In genomic region chr3L:6747127-6747526, dm6 we compare ENCODE assay signal across 1 fruit fly cellular context.
TF ChIP-seq lines count a peak whose summit lies in the region.

No protein-coding gene starts in this region.

TF ChIP-seq in whole organism, embryonic, 481 proteins besides CTCF, POLR2A, EP300 and RAD21 (continued from another document and continues in another):
- TF ChIP-seq Dad (GFP tag; optimal IDR thresholded peaks at IDR 0.05; lab: Kevin White, UChicago) (peak; percentile 47), usp (GFP tag; optimal IDR thresholded peaks at IDR 0.05; lab: Kevin White, UChicago) (no peak), CoRest (tag; optimal IDR thresholded peaks at IDR 0.05; lab: Kevin White, UChicago) (peak; percentile 56), stwl (tag; optimal IDR thresholded peaks at IDR 0.05; lab: Kevin White, UChicago) (peak; percentile 80), esg (GFP tag; conservative IDR thresholded peaks at IDR 0.05; lab: Robert Waterston, UW) (no peak), fd3F (GFP tag; optimal IDR thresholded peaks at IDR 0.05; lab: Kevin White, UChicago) (peak; percentile 16), CG34224 (GFP tag; IDR thresholded peaks at IDR 0.05; lab: Robert Waterston, UW; ENCODE audit: partially characterized antibody) (peak; percentile 49; the same call in 2 of the 3 replicates), hth (optimal IDR thresholded peaks at IDR 0.05; lab: Kevin White, UChicago) (no peak), CG5953 (GFP tag; IDR thresholded peaks at IDR 0.05; lab: Robert Waterston, UW) (peak; percentile 40; the same call in 1 of the 2 replicates), Xrp1 (GFP tag; IDR thresholded peaks at IDR 0.05; lab: Robert Waterston, UW) (peak; percentile 59; the same call in 1 of the 2 replicates), pnt (GFP tag; optimal IDR thresholded peaks at IDR 0.05; lab: Kevin White, UChicago) (no peak), Dp (GFP tag; optimal IDR thresholded peaks at IDR 0.05; lab: Kevin White, UChicago) (peak; percentile 7), chif (GFP tag; optimal IDR thresholded peaks at IDR 0.05; lab: Kevin White, UChicago) (peak in 1 of 2 experiments; percentile 40), CG9609 (GFP tag; optimal IDR thresholded peaks at IDR 0.05; lab: Kevin White, UChicago) (peak; percentile 34), crol (GFP tag; IDR thresholded peaks at IDR 0.05; lab: Robert Waterston, UW) (no peak; the same call in 1 of the 2 replicates), stc (GFP tag; IDR thresholded peaks at IDR 0.05; lab: Robert Waterston, UW) (no peak), Oli (tag; optimal IDR thresholded peaks at IDR 0.05; lab: Kevin White, UChicago) (no peak), insv (GFP tag; optimal IDR thresholded peaks at IDR 0.05; lab: Kevin White, UChicago) (peak in 1 of 2 experiments; percentile 9), da (GFP tag; optimal IDR thresholded peaks at IDR 0.05; lab: Kevin White, UChicago) (no peak), trh (GFP tag; optimal IDR thresholded peaks at IDR 0.05; lab: Kevin White, UChicago) (no peak), CG5245 (GFP tag; optimal IDR thresholded peaks at IDR 0.05; lab: Kevin White, UChicago) (peak; percentile 9), E2f1 (GFP tag; IDR thresholded peaks at IDR 0.05; lab: Robert Waterston, UW) (peak; percentile 54), CG9876 (GFP tag; optimal IDR thresholded peaks at IDR 0.05; lab: Kevin White, UChicago) (no peak), rib (GFP tag; IDR thresholded peaks at IDR 0.05; lab: Robert Waterston, UW) (peak; percentile 75), CG3726 (GFP tag; IDR thresholded peaks at IDR 0.05; lab: Robert Waterston, UW) (no peak), ac (GFP tag; optimal IDR thresholded peaks at IDR 0.05; lab: Kevin White, UChicago) (no peak), chn (GFP tag; optimal IDR thresholded peaks at IDR 0.05; lab: Kevin White, UChicago) (peak; percentile 48), CHES-1-like (GFP tag; optimal IDR thresholded peaks at IDR 0.05; lab: Kevin White, UChicago) (peak; percentile 72), fd64A (GFP tag; optimal IDR thresholded peaks at IDR 0.05; lab: Kevin White, UChicago) (no peak), jing (GFP tag; optimal IDR thresholded peaks at IDR 0.05; lab: Kevin White, UChicago) (no peak), Jarid2 (GFP tag; optimal IDR thresholded peaks at IDR 0.05; lab: Kevin White, UChicago) (no peak), CG12155 (GFP tag; optimal IDR thresholded peaks at IDR 0.05; lab: Kevin White, UChicago) (peak; percentile 14), CkIIα-i1 (GFP tag; IDR thresholded peaks at IDR 0.05; lab: Robert Waterston, UW) (no peak), CG12744 (GFP tag; optimal IDR thresholded peaks at IDR 0.05; lab: Kevin White, UChicago) (no peak), CG10267 (tag; optimal IDR thresholded peaks at IDR 0.05; lab: Kevin White, UChicago) (peak; percentile 49), twi (tag; optimal IDR thresholded peaks at IDR 0.05; lab: Kevin White, UChicago) (peak; percentile 6), PHDP (tag; optimal IDR thresholded peaks at IDR 0.05; lab: Kevin White, UChicago) (peak; percentile 40), prd (optimal IDR thresholded peaks at IDR 0.05; lab: Kevin White, UChicago) (no peak), prd (GFP tag; IDR thresholded peaks at IDR 0.05; lab: Robert Waterston, UW) (peak; percentile 69; the same call in 2 of the 3 replicates), CG7963 (GFP tag; IDR thresholded peaks at IDR 0.05; lab: Robert Waterston, UW; ENCODE audit: partially characterized antibody) (no peak), Sox100B (GFP tag; optimal IDR thresholded peaks at IDR 0.05; lab: Kevin White, UChicago) (peak; percentile 3), mam (GFP tag; optimal IDR thresholded peaks at IDR 0.05; lab: Kevin White, UChicago) (peak; percentile 64), NFAT (GFP tag; IDR thresholded peaks at IDR 0.05; lab: Robert Waterston, UW) (peak; percentile 78), HLH54F (GFP tag; optimal IDR thresholded peaks at IDR 0.05; lab: Kevin White, UChicago) (peak; percentile 67), CG4404 (GFP tag; IDR thresholded peaks at IDR 0.05; lab: Robert Waterston, UW) (0 out of 2 replicates have a peak, but pooled peaks have one; percentile 22), Sin3A (optimal IDR thresholded peaks at IDR 0.05; lab: Kevin White, UChicago) (no peak), Fer1 (GFP tag; optimal IDR thresholded peaks at IDR 0.05; lab: Kevin White, UChicago) (peak; percentile 30), Rfx (GFP tag; IDR thresholded peaks at IDR 0.05; lab: Robert Waterston, UW) (peak; percentile 85), CG32532 (GFP tag; IDR thresholded peaks at IDR 0.05; lab: Robert Waterston, UW) (peak; percentile 78), NC2α (GFP tag; optimal IDR thresholded peaks at IDR 0.05; lab: Kevin White, UChicago) (peak; percentile 39), HLH4C (GFP tag; IDR thresholded peaks at IDR 0.05; lab: Robert Waterston, UW; ENCODE audit: partially characterized antibody) (no peak), D (optimal IDR thresholded peaks at IDR 0.05; lab: Kevin White, UChicago) (no peak), D (GFP tag; optimal IDR thresholded peaks at IDR 0.05; lab: Kevin White, UChicago) (no peak), CG17568 (GFP tag; optimal IDR thresholded peaks at IDR 0.05; lab: Kevin White, UChicago) (no peak), her (GFP tag; optimal IDR thresholded peaks at IDR 0.05; lab: Kevin White, UChicago) (peak; percentile 13), mld (GFP tag; IDR thresholded peaks at IDR 0.05; lab: Robert Waterston, UW; ENCODE audit: partially characterized antibody) (no peak), CG9215 (GFP tag; IDR thresholded peaks at IDR 0.05; lab: Robert Waterston, UW) (peak; percentile 100), hbn (GFP tag; IDR thresholded peaks at IDR 0.05; lab: Robert Waterston, UW; ENCODE audit: partially characterized antibody) (0 out of 2 replicates have a peak, but pooled peaks have one; percentile 19), kay (GFP tag; optimal IDR thresholded peaks at IDR 0.05; lab: Kevin White, UChicago) (no peak), CG17361 (GFP tag; IDR thresholded peaks at IDR 0.05; lab: Robert Waterston, UW) (0 out of 3 replicates have a peak, but pooled peaks have one; percentile 48), tgo (GFP tag; IDR thresholded peaks at IDR 0.05; lab: Robert Waterston, UW) (peak; percentile 20; the same call in 1 of the 3 replicates), lola (GFP tag; optimal IDR thresholded peaks at IDR 0.05; lab: Kevin White, UChicago) (peak in 1 of 3 experiments; percentile 23), Ptx1 (GFP tag; IDR thresholded peaks at IDR 0.05; lab: Robert Waterston, UW) (peak; percentile 63), CG6175 (GFP tag; IDR thresholded peaks at IDR 0.05; lab: Robert Waterston, UW) (peak; percentile 16; the same call in 1 of the 3 replicates), CG7987 (GFP tag; optimal IDR thresholded peaks at IDR 0.05; lab: Kevin White, UChicago) (peak; percentile 28), CrebB (tag; optimal IDR thresholded peaks at IDR 0.05; lab: Kevin White, UChicago) (no peak), jumu (GFP tag; optimal IDR thresholded peaks at IDR 0.05; lab: Kevin White, UChicago) (peak; percentile 40), zfh2 (GFP tag; optimal IDR thresholded peaks at IDR 0.05; lab: Kevin White, UChicago) (peak; percentile 58), zf30C (GFP tag; optimal IDR thresholded peaks at IDR 0.05; lab: Kevin White, UChicago) (no peak), tll (GFP tag; optimal IDR thresholded peaks at IDR 0.05; lab: Kevin White, UChicago) (no peak), Bgb (GFP tag; IDR thresholded peaks at IDR 0.05; lab: Robert Waterston, UW; ENCODE audit: partially characterized antibody) (peak; percentile 58; the same call in 1 of the 2 replicates), lmd (GFP tag; IDR thresholded peaks at IDR 0.05; lab: Robert Waterston, UW) (peak; percentile 49), sens-2 (GFP tag; IDR thresholded peaks at IDR 0.05; lab: Robert Waterston, UW) (0 out of 2 replicates have a peak, but pooled peaks have one; percentile 30), psq (GFP tag; optimal IDR thresholded peaks at IDR 0.05; lab: Kevin White, UChicago) (peak; percentile 85), CG8944 (GFP tag; optimal IDR thresholded peaks at IDR 0.05; lab: Kevin White, UChicago) (peak; percentile 48), CG7786 (GFP tag; optimal IDR thresholded peaks at IDR 0.05; lab: Kevin White, UChicago) (peak; percentile 17), CG10979 (tag; optimal IDR thresholded peaks at IDR 0.05; lab: Kevin White, UChicago) (peak; percentile 24), CG12769 (tag; optimal IDR thresholded peaks at IDR 0.05; lab: Kevin White, UChicago) (no peak), ems (GFP tag; optimal IDR thresholded peaks at IDR 0.05; lab: Kevin White, UChicago) (peak; percentile 27), Side (GFP tag; optimal IDR thresholded peaks at IDR 0.05; lab: Kevin White, UChicago) (peak; percentile 41), fu2 (GFP tag; optimal IDR thresholded peaks at IDR 0.05; lab: Kevin White, UChicago) (peak; percentile 42), CG4617 (GFP tag; optimal IDR thresholded peaks at IDR 0.05; lab: Kevin White, UChicago; ENCODE audit: borderline replicate concordance) (peak; percentile 49), lov (optimal IDR thresholded peaks at IDR 0.05; lab: Kevin White, UChicago) (no peak), lov (GFP tag; IDR thresholded peaks at IDR 0.05; lab: Robert Waterston, UW) (0 out of 3 replicates have a peak, but pooled peaks have one; percentile 58), CG13296 (GFP tag; optimal IDR thresholded peaks at IDR 0.05; lab: Kevin White, UChicago) (peak; percentile 33), bsh (GFP tag; optimal IDR thresholded peaks at IDR 0.05; lab: Kevin White, UChicago) (peak in 1 of 2 experiments; percentile 47), Dip2 (GFP tag; IDR thresholded peaks at IDR 0.05; lab: Robert Waterston, UW) (no peak), zfh1 (GFP tag; IDR thresholded peaks at IDR 0.05; lab: Robert Waterston, UW) (peak; percentile 64; the same call in 2 of the 3 replicates), CG1603 (tag; optimal IDR thresholded peaks at IDR 0.05; lab: Kevin White, UChicago) (peak; percentile 68), ci (GFP tag; IDR thresholded peaks at IDR 0.05; lab: Robert Waterston, UW) (peak; percentile 84), Bteb2 (GFP tag; optimal IDR thresholded peaks at IDR 0.05; lab: Kevin White, UChicago) (peak; percentile 28), luna (GFP tag; optimal IDR thresholded peaks at IDR 0.05; lab: Kevin White, UChicago) (no peak), bigmax (GFP tag; optimal IDR thresholded peaks at IDR 0.05; lab: Kevin White, UChicago) (peak; percentile 52), CG6854 (GFP tag; optimal IDR thresholded peaks at IDR 0.05; lab: Kevin White, UChicago) (no peak), grn (GFP tag; optimal IDR thresholded peaks at IDR 0.05; lab: Kevin White, UChicago) (no peak), CG12236 (GFP tag; optimal IDR thresholded peaks at IDR 0.05; lab: Kevin White, UChicago) (no peak), ap (GFP tag; IDR thresholded peaks at IDR 0.05; lab: Robert Waterston, UW) (no peak), Hsf (GFP tag; optimal IDR thresholded peaks at IDR 0.05; lab: Kevin White, UChicago) (peak; percentile 55), br (optimal IDR thresholded peaks at IDR 0.05; lab: Kevin White, UChicago) (no peak), HLH3B (GFP tag; IDR thresholded peaks at IDR 0.05; lab: Robert Waterston, UW) (peak; percentile 34; the same call in 1 of the 2 replicates), YL-1 (GFP tag; optimal IDR thresholded peaks at IDR 0.05; lab: Kevin White, UChicago) (peak; percentile 97), Dip3 (GFP tag; optimal IDR thresholded peaks at IDR 0.05; lab: Kevin White, UChicago) (peak; percentile 8), trem (tag; optimal IDR thresholded peaks at IDR 0.05; lab: Kevin White, UChicago) (peak; percentile 56), CG4707 (GFP tag; optimal IDR thresholded peaks at IDR 0.05; lab: Kevin White, UChicago) (no peak), CG32772 (GFP tag; IDR thresholded peaks at IDR 0.05; lab: Robert Waterston, UW) (no peak; the same call in 1 of the 2 replicates), CG7271 (tag; optimal IDR thresholded peaks at IDR 0.05; lab: Kevin White, UChicago) (no peak), cwo (GFP tag; optimal IDR thresholded peaks at IDR 0.05; lab: Kevin White, UChicago) (no peak), CG17912 (GFP tag; optimal IDR thresholded peaks at IDR 0.05; lab: Kevin White, UChicago) (peak; percentile 76), Adf1 (GFP tag; IDR thresholded peaks at IDR 0.05; lab: Robert Waterston, UW) (peak; percentile 33; the same call in 1 of the 2 replicates), chinmo (GFP tag; IDR thresholded peaks at IDR 0.05; lab: Robert Waterston, UW; ENCODE audit: partially characterized antibody) (peak; percentile 53; the same call in 1 of the 4 replicates), CG16813 (GFP tag; IDR thresholded peaks at IDR 0.05; lab: Robert Waterston, UW; ENCODE audit: partially characterized antibody) (peak; percentile 29; the same call in 1 of the 3 replicates), Kr (GFP tag; optimal IDR thresholded peaks at IDR 0.05; lab: Kevin White, UChicago) (no peak), slou (GFP tag; optimal IDR thresholded peaks at IDR 0.05; lab: Kevin White, UChicago) (no peak), Bdp1 (GFP tag; optimal IDR thresholded peaks at IDR 0.05; lab: Kevin White, UChicago) (no peak), slp2 (GFP tag; optimal IDR thresholded peaks at IDR 0.05; lab: Kevin White, UChicago) (peak; percentile 20), Lim3 (GFP tag; IDR thresholded peaks at IDR 0.05; lab: Robert Waterston, UW) (no peak), CG17612 (GFP tag; IDR thresholded peaks at IDR 0.05; lab: Robert Waterston, UW) (no peak), otp (GFP tag; IDR thresholded peaks at IDR 0.05; lab: Robert Waterston, UW) (peak; percentile 61; the same call in 1 of the 3 replicates), CG32767 (GFP tag; IDR thresholded peaks at IDR 0.05; lab: Robert Waterston, UW) (no peak; the same call in 1 of the 2 replicates), CG4820 (GFP tag; optimal IDR thresholded peaks at IDR 0.05; lab: Kevin White, UChicago) (peak; percentile 16), phol (tag; optimal IDR thresholded peaks at IDR 0.05; lab: Kevin White, UChicago) (peak; percentile 99), Hmx (GFP tag; optimal IDR thresholded peaks at IDR 0.05; lab: Kevin White, UChicago) (no peak), CG10959 (GFP tag; IDR thresholded peaks at IDR 0.05; lab: Robert Waterston, UW) (no peak), BtbVII (GFP tag; optimal IDR thresholded peaks at IDR 0.05; lab: Kevin White, UChicago) (no peak), bcd (GFP tag; optimal IDR thresholded peaks at IDR 0.05; lab: Kevin White, UChicago) (peak; percentile 35), knrl (GFP tag; IDR thresholded peaks at IDR 0.05; lab: Robert Waterston, UW; ENCODE audit: partially characterized antibody) (peak; percentile 38; the same call in 1 of the 3 replicates), seq (GFP tag; IDR thresholded peaks at IDR 0.05; lab: Robert Waterston, UW) (no peak), CG14710 (tag; optimal IDR thresholded peaks at IDR 0.05; lab: Kevin White, UChicago) (peak; percentile 63)
